Worm (Caenorhabditis elegans) whole organism, young adult: Measurements from ENCODE around the gene lin-2.

ENCODE experiments used
- B0336.3 ChIP-seq: fragments of 200-800 bp; sonication (Bioruptor generic); IDR thresholded peaks from 2 replicates; pipeline ENCODE4 v1.3.6; 2022; ENCODE audit warnings: missing genetic modification characterization, missing compliant biosample characterization
- C17E4.6 ChIP-seq: fragments of 200-800 bp; sonication (Bioruptor generic); IDR thresholded peaks from 2 replicates; pipeline ENCODE4 v1.3.6; 2022; ENCODE audit warnings: missing genetic modification reagents, missing genetic modification characterization, missing compliant biosample characterization
- F22D6.2 ChIP-seq: sonication (generic microtip); optimal IDR thresholded peaks from 2 replicates; lab custom pipeline; 2016; ENCODE audit warnings: mild to moderate bottlenecking, missing genetic modification characterization, missing compliant biosample characterization
- F33H1.4 ChIP-seq: fragments of 200-800 bp; sonication (Bioruptor generic); IDR thresholded peaks from 2 replicates; pipeline ENCODE4 v1.3.6; 2022; ENCODE audit warnings: missing genetic modification reagents, missing genetic modification characterization, missing compliant biosample characterization
- F37B4.10 ChIP-seq: fragments of 200-800 bp; sonication (Bioruptor generic); IDR thresholded peaks from 2 replicates; pipeline ENCODE4 v1.3.6; 2022; ENCODE audit warnings: missing genetic modification characterization, missing compliant biosample characterization
- F49E8.2 ChIP-seq: sonication (generic microtip); optimal IDR thresholded peaks from 3 replicates; lab custom pipeline; 2017; ENCODE audit warnings: missing genetic modification characterization, mild to moderate bottlenecking, missing compliant biosample characterization, antibody characterized with exemption, moderate library complexity; ENCODE audit not compliant: insufficient read depth
- T07F8.4 ChIP-seq: sonication (generic microtip); optimal IDR thresholded peaks from 2 replicates; lab custom pipeline; 2016; ENCODE audit warnings: mild to moderate bottlenecking, missing genetic modification characterization, moderate library complexity, missing compliant biosample characterization
- T26A5.8 ChIP-seq: sonication (generic microtip); optimal IDR thresholded peaks from 2 replicates; lab custom pipeline; 2016; ENCODE audit warnings: missing genetic modification characterization, missing compliant biosample characterization
- Y67H2A.10 ChIP-seq: fragments of 200-800 bp; sonication (Bioruptor generic); conservative IDR thresholded peaks from 2 replicates; pipeline ENCODE4 v1.3.6; 2022; ENCODE audit warnings: missing genetic modification reagents, missing genetic modification characterization, missing compliant biosample characterization
- Y95B8A.8 ChIP-seq: fragments of 200-800 bp; sonication (Bioruptor generic); IDR thresholded peaks from 2 replicates; pipeline ENCODE4 v1.3.6; 2022; ENCODE audit warnings: missing genetic modification reagents, missing genetic modification characterization, missing compliant biosample characterization
- ZK185.1 ChIP-seq: sonication (generic microtip); optimal IDR thresholded peaks from 2 replicates; lab custom pipeline; 2016; ENCODE audit warnings: mild to moderate bottlenecking, missing genetic modification characterization, missing compliant biosample characterization; ENCODE audit not compliant: poor library complexity, severe bottlenecking
- aptf-3 ChIP-seq: fragments of 200-800 bp; sonication (Bioruptor generic); IDR thresholded peaks from 2 replicates; pipeline ENCODE4 v1.3.6; 2022; ENCODE audit warnings: missing genetic modification characterization, missing compliant biosample characterization
- attf-3 ChIP-seq: fragments of 200-800 bp; sonication (Bioruptor generic); conservative IDR thresholded peaks from 2 replicates; pipeline ENCODE4 v1.3.6; 2022; ENCODE audit warnings: missing genetic modification reagents, missing genetic modification characterization, missing compliant biosample characterization
- attf-6 ChIP-seq: fragments of 200-800 bp; sonication (Bioruptor generic); IDR thresholded peaks from 2 replicates; pipeline ENCODE4 v1.3.6; 2022; ENCODE audit warnings: missing genetic modification reagents, missing genetic modification characterization, missing compliant biosample characterization
- ccch-3 ChIP-seq: fragments of 200-800 bp; sonication (Bioruptor generic); optimal IDR thresholded peaks from 2 replicates; lab custom pipeline; 2018; ENCODE audit warnings: mild to moderate bottlenecking, missing genetic modification characterization, missing compliant biosample characterization
- cebp-2 ChIP-seq: fragments of 200-800 bp; sonication (Bioruptor generic); IDR thresholded peaks from 2 replicates; pipeline ENCODE4 v1.3.6; 2022; ENCODE audit warnings: missing genetic modification characterization, missing compliant biosample characterization
- ceh-58 ChIP-seq: fragments of 200-800 bp; sonication (Bioruptor generic); IDR thresholded peaks from 2 replicates; pipeline ENCODE4 v1.3.6; 2022; ENCODE audit warnings: missing genetic modification characterization, missing compliant biosample characterization
- die-1 ChIP-seq: sonication (generic microtip); optimal IDR thresholded peaks from 2 replicates; lab custom pipeline; 2016; ENCODE audit warnings: missing genotype, mild to moderate bottlenecking, missing genetic modification characterization, missing compliant biosample characterization
- dox-1 ChIP-seq: fragments of 200-800 bp; sonication (Bioruptor generic); IDR thresholded peaks from 2 replicates; pipeline ENCODE4 v1.3.6; 2022; ENCODE audit warnings: missing genetic modification reagents, missing genetic modification characterization, missing compliant biosample characterization
- dpl-1 ChIP-seq: fragments of 150-350 bp; optimal IDR thresholded peaks from 2 replicates; lab custom pipeline; 2014; ENCODE audit warnings: missing biosample characterization, missing genetic modification reagents, missing genetic modification characterization
- egl-44 ChIP-seq: fragments of 200-800 bp; sonication (Bioruptor generic); IDR thresholded peaks from 2 replicates; pipeline ENCODE4 v1.3.6; 2022; ENCODE audit warnings: missing genetic modification reagents, missing genetic modification characterization, missing compliant biosample characterization
- ets-4 ChIP-seq: fragments of 200-800 bp; sonication (Bioruptor generic); optimal IDR thresholded peaks from 2 replicates; lab custom pipeline; 2018; ENCODE audit warnings: mild to moderate bottlenecking, missing genetic modification characterization, missing compliant biosample characterization
- him-1 ChIP-seq: sonication (generic microtip); optimal IDR thresholded peaks from 2 replicates; lab custom pipeline; 2016; ENCODE audit warnings: missing genotype, missing genetic modification reagents, missing genetic modification characterization, missing compliant biosample characterization
- hlh-26 ChIP-seq: fragments of 200-800 bp; sonication (Bioruptor generic); conservative IDR thresholded peaks from 2 replicates; pipeline ENCODE4 v1.3.6; 2022; ENCODE audit warnings: missing genetic modification reagents, missing genetic modification characterization, missing compliant biosample characterization
- let-526 ChIP-seq: fragments of 200-800 bp; sonication (Bioruptor generic); IDR thresholded peaks from 2 replicates; pipeline ENCODE4 v1.3.6; 2022; ENCODE audit warnings: missing genetic modification reagents, missing genetic modification characterization, missing compliant biosample characterization
- lin-40 ChIP-seq: sonication (generic microtip); optimal IDR thresholded peaks from 2 replicates; lab custom pipeline; 2016; ENCODE audit warnings: missing genetic modification characterization, mild to moderate bottlenecking, missing compliant biosample characterization, missing genotype, missing genetic modification reagents
- madf-10 ChIP-seq: sonication (generic microtip); optimal IDR thresholded peaks from 2 replicates; lab custom pipeline; 2016; ENCODE audit warnings: mild to moderate bottlenecking, missing genetic modification characterization, missing compliant biosample characterization
- madf-3 ChIP-seq: fragments of 200-800 bp; sonication (Bioruptor generic); IDR thresholded peaks from 2 replicates; pipeline ENCODE4 v1.3.6; 2022; ENCODE audit warnings: missing genetic modification reagents, missing genetic modification characterization, missing compliant biosample characterization
- madf-6 ChIP-seq: fragments of 200-800 bp; sonication (Bioruptor generic); IDR thresholded peaks from 2 replicates; pipeline ENCODE4 v1.3.6; 2022; ENCODE audit warnings: missing genetic modification reagents, missing genetic modification characterization, missing compliant biosample characterization
- mxl-1 ChIP-seq: sonication (generic microtip); optimal IDR thresholded peaks from 2 replicates; lab custom pipeline; 2016; ENCODE audit warnings: missing genetic modification characterization, missing compliant biosample characterization
- nfya-1 ChIP-seq: sonication (generic microtip); optimal IDR thresholded peaks from 2 replicates; lab custom pipeline; 2017; ENCODE audit warnings: antibody characterized with exemption, missing compliant biosample characterization, missing genetic modification characterization, borderline replicate concordance; ENCODE audit not compliant: insufficient read depth
- nfya-2 ChIP-seq: fragments of 200-800 bp; sonication (Bioruptor generic); IDR thresholded peaks from 2 replicates; pipeline ENCODE4 v1.3.6; 2022; ENCODE audit warnings: missing genetic modification reagents, missing genetic modification characterization, missing compliant biosample characterization
- nfyb-1 ChIP-seq: fragments of 200-800 bp; sonication (Bioruptor generic); IDR thresholded peaks from 2 replicates; pipeline ENCODE4 v1.3.6; 2022; ENCODE audit warnings: missing genetic modification reagents, missing genetic modification characterization, missing compliant biosample characterization
- pbrm-1 ChIP-seq: fragments of 200-800 bp; sonication (Bioruptor generic); IDR thresholded peaks from 2 replicates; pipeline ENCODE4 v1.3.6; 2022; ENCODE audit warnings: missing genetic modification reagents, missing genetic modification characterization, missing compliant biosample characterization
- rec-8 ChIP-seq, 2 experiments: sonication (generic microtip); optimal IDR thresholded peaks; 2 replicates each; lab custom pipeline; 2016; ENCODE audit warnings: mild to moderate bottlenecking in 2 of 2, missing genetic modification characterization in 2 of 2, missing genetic modification reagents in 2 of 2, missing genotype in 2 of 2, missing biosample characterization in 1 of 2, missing compliant biosample characterization in 1 of 2, moderate library complexity in 1 of 2
- rpc-1 ChIP-seq, 2 experiments: fragments of 150-350 bp in 1 of 2; sonication (generic microtip) in 1 of 2; optimal IDR thresholded peaks; 2 replicates each; lab custom pipeline; 2014 to 2018; ENCODE audit warnings: missing biosample characterization in 1 of 2, missing genetic modification characterization in 1 of 2, missing genetic modification reagents in 1 of 2, missing genotype in 1 of 2
- sea-2 ChIP-seq: fragments of 200-800 bp; sonication (Bioruptor generic); IDR thresholded peaks from 2 replicates; pipeline ENCODE4 v1.3.6; 2022; ENCODE audit warnings: missing genetic modification characterization, missing compliant biosample characterization
- snpc-1.1 ChIP-seq: sonication (generic microtip); optimal IDR thresholded peaks from 2 replicates; lab custom pipeline; 2017; ENCODE audit warnings: missing genetic modification characterization, mild to moderate bottlenecking, missing compliant biosample characterization, antibody characterized with exemption, moderate library complexity, missing genotype, missing genetic modification reagents; ENCODE audit not compliant: insufficient read depth
- unc-62 ChIP-seq: fragments of 150-350 bp; optimal IDR thresholded peaks from 2 replicates; lab custom pipeline; 2014; ENCODE audit warnings: missing biosample characterization, missing genetic modification reagents, missing genetic modification characterization
- ztf-18 ChIP-seq: sonication (generic microtip); optimal IDR thresholded peaks from 2 replicates; lab custom pipeline; 2016; ENCODE audit warnings: missing genotype, mild to moderate bottlenecking, missing genetic modification characterization, missing compliant biosample characterization
- ztf-22 ChIP-seq: fragments of 200-800 bp; sonication (Bioruptor generic); optimal IDR thresholded peaks from 2 replicates; lab custom pipeline; 2018; ENCODE audit warnings: mild to moderate bottlenecking, missing genetic modification characterization, moderate library complexity, missing compliant biosample characterization
- ztf-28 ChIP-seq: fragments of 200-800 bp; sonication (Bioruptor generic); IDR thresholded peaks from 2 replicates; pipeline ENCODE4 v1.3.6; 2022; ENCODE audit warnings: missing genetic modification reagents, missing genetic modification characterization, missing compliant biosample characterization

lin-2 gene

ce11 chrX:12413941-12414340 is at the start of gene lin-2:
Gene lin-2, minus strand, starts transcription at chrX:12414041.
- TF ChIP-seq B0336.3 (GFP tag; lab: Robert Waterston, UW) (no peak), madf-10 (tag; lab: Kevin White, UChicago) (no peak)

- TF ChIP-seq Y95B8A.8 (GFP tag; lab: Robert Waterston, UW) (no peak), hlh-26 (GFP tag; lab: Robert Waterston, UW) (no peak), mxl-1 (no peak), him-1 (tag; lab: Kevin White, UChicago) (no peak), snpc-1.1 (tag; lab: Kevin White, UChicago) (no peak), Y67H2A.10 (GFP tag; lab: Robert Waterston, UW) (no peak), rpc-1 (optimal IDR thresholded peaks at IDR 0.05; lab: Kevin White, UChicago) (no peak), rpc-1 (tag; optimal IDR thresholded peaks at IDR 0.05; lab: Kevin White, UChicago) (no peak), F49E8.2 (tag; lab: Kevin White, UChicago) (no peak), ztf-22 (GFP tag; lab: Kevin White, UChicago) (no peak), T26A5.8 (no peak)
- TF ChIP-seq, all 124 proteins: peak for 0
These were observed 49.7 kb upstream of the lin-2 start, which contains the start of gene T18D3.5 for ce11 chrX:12463504-12463903. Gene T18D3.5, plus strand, starts transcription at chrX:12463804.

- TF ChIP-seq ccch-3 (GFP tag; lab: Kevin White, UChicago) (no peak), aptf-3 (no peak), attf-3 (GFP tag; lab: Robert Waterston, UW) (no peak), let-526 (GFP tag; lab: Robert Waterston, UW) (no peak), C17E4.6 (GFP tag; lab: Robert Waterston, UW) (no peak), F33H1.4 (GFP tag; lab: Robert Waterston, UW) (no peak), ztf-28 (GFP tag; lab: Robert Waterston, UW) (no peak), nfya-1 (tag; lab: Kevin White, UChicago) (no peak), unc-62 (no peak), dox-1 (GFP tag; lab: Robert Waterston, UW) (no peak), nfyb-1 (GFP tag; lab: Robert Waterston, UW) (no peak), pbrm-1 (GFP tag; lab: Robert Waterston, UW) (no peak), dpl-1 (GFP tag; lab: Kevin White, UChicago) (no peak), ZK185.1 (tag; lab: Kevin White, UChicago) (no peak), egl-44 (GFP tag; lab: Robert Waterston, UW) (no peak), cebp-2 (GFP tag; lab: Robert Waterston, UW) (no peak), ceh-58 (GFP tag; lab: Robert Waterston, UW) (no peak), B0336.3 (GFP tag; lab: Robert Waterston, UW) (no peak)
These were observed 47.7 kb upstream of the lin-2 start, which contains the start of gene odr-7 for ce11 chrX:12461557-12461956. Gene odr-7, minus strand, starts transcription at chrX:12461657.

ce11 chrX:12458021-12458420 is 44.2 kb upstream of the lin-2 start:
- no peak for TF ChIP-seq sea-2 (GFP tag; lab: Robert Waterston, UW)
- TF ChIP-seq pbrm-1 (GFP tag; lab: Robert Waterston, UW) = peak; percentile 84
- TF ChIP-seq F37B4.10 (GFP tag; lab: Robert Waterston, UW) = no peak
- peak; percentile 60 for TF ChIP-seq T07F8.4 (tag; lab: Kevin White, UChicago)
- no peak for TF ChIP-seq madf-3 (GFP tag; lab: Robert Waterston, UW)
- peak; percentile 70 for TF ChIP-seq madf-6 (GFP tag; lab: Robert Waterston, UW)
- TF ChIP-seq nfyb-1 (GFP tag; lab: Robert Waterston, UW) = peak; percentile 82
- no peak for TF ChIP-seq lin-40
- no peak for TF ChIP-seq nfya-2 (GFP tag; lab: Robert Waterston, UW)
- peak; percentile 21 to 64 for TF ChIP-seq rec-8 (tag; optimal IDR thresholded peaks at IDR 0.05; lab: Kevin White, UChicago)
- peak; percentile 36 for TF ChIP-seq snpc-1.1 (tag; lab: Kevin White, UChicago)
- TF ChIP-seq ceh-58 (GFP tag; lab: Robert Waterston, UW) = 0 out of 2 replicates have a peak, but pooled peaks have one; percentile 73
- TF ChIP-seq madf-10 (tag; lab: Kevin White, UChicago) = peak; percentile 80
- TF ChIP-seq die-1 (tag; lab: Kevin White, UChicago) = peak; percentile 87
- peak; percentile 45; the same call in 1 of the 2 replicates for TF ChIP-seq attf-6
- peak; percentile 59 for TF ChIP-seq ets-4 (GFP tag; lab: Kevin White, UChicago)
- peak; percentile 97 for TF ChIP-seq egl-44 (GFP tag; lab: Robert Waterston, UW)
- no peak for TF ChIP-seq ztf-22 (GFP tag; lab: Kevin White, UChicago)
- TF ChIP-seq Y67H2A.10 (GFP tag; lab: Robert Waterston, UW) = no peak
- no peak for TF ChIP-seq Y95B8A.8 (GFP tag; lab: Robert Waterston, UW)
- TF ChIP-seq F22D6.2 = peak; percentile 55
- peak; percentile 62 for TF ChIP-seq ztf-18 (tag; lab: Kevin White, UChicago)
